Worm (Caenorhabditis elegans) whole organism, young adult: ENCODE measurements around the gene Y45F3A.1.
A peak's percentile ranks its signal among the peaks of the same experiment; 100 is the strongest.

Experiments used
- C06A6.2 ChIP-seq: fragments of 200-800 bp; sonication (Bioruptor generic); conservative IDR thresholded peaks from 2 replicates; pipeline ENCODE4 v1.3.6; 2022; ENCODE audit warnings: missing genetic modification characterization, missing compliant biosample characterization
- C17E4.6 ChIP-seq: fragments of 200-800 bp; sonication (Bioruptor generic); IDR thresholded peaks from 2 replicates; pipeline ENCODE4 v1.3.6; 2022; ENCODE audit warnings: missing genetic modification reagents, missing genetic modification characterization, missing compliant biosample characterization
- D2030.7 ChIP-seq: fragments of 200-800 bp; sonication (Bioruptor generic); IDR thresholded peaks from 2 replicates; pipeline ENCODE4 v1.3.6; 2022; ENCODE audit warnings: missing genetic modification reagents, missing genetic modification characterization, missing compliant biosample characterization
- F23B12.7 ChIP-seq: sonication (generic microtip); optimal IDR thresholded peaks from 2 replicates; lab custom pipeline; 2017; ENCODE audit warnings: missing genetic modification characterization, mild to moderate bottlenecking, missing compliant biosample characterization, antibody characterized with exemption, moderate library complexity; ENCODE audit not compliant: insufficient read depth
- F33H1.4 ChIP-seq: fragments of 200-800 bp; sonication (Bioruptor generic); IDR thresholded peaks from 2 replicates; pipeline ENCODE4 v1.3.6; 2022; ENCODE audit warnings: missing genetic modification reagents, missing genetic modification characterization, missing compliant biosample characterization
- F52B5.7 ChIP-seq: sonication (generic microtip); optimal IDR thresholded peaks from 2 replicates; lab custom pipeline; 2016; ENCODE audit warnings: mild to moderate bottlenecking, missing genetic modification characterization, missing compliant biosample characterization
- F57C9.4 ChIP-seq: sonication (generic microtip); optimal IDR thresholded peaks from 2 replicates; lab custom pipeline; 2017; ENCODE audit warnings: mild to moderate bottlenecking, missing genetic modification characterization, missing compliant biosample characterization
- K11D2.4 ChIP-seq: fragments of 200-800 bp; sonication (Bioruptor generic); IDR thresholded peaks from 2 replicates; pipeline ENCODE4 v1.3.6; 2022; ENCODE audit warnings: missing genetic modification reagents, missing genetic modification characterization, missing compliant biosample characterization
- T26A5.8 ChIP-seq: sonication (generic microtip); optimal IDR thresholded peaks from 2 replicates; lab custom pipeline; 2016; ENCODE audit warnings: missing genetic modification characterization, missing compliant biosample characterization
- attf-3 ChIP-seq: fragments of 200-800 bp; sonication (Bioruptor generic); conservative IDR thresholded peaks from 2 replicates; pipeline ENCODE4 v1.3.6; 2022; ENCODE audit warnings: missing genetic modification reagents, missing genetic modification characterization, missing compliant biosample characterization
- bed-2 ChIP-seq: fragments of 200-800 bp; sonication (Bioruptor generic); IDR thresholded peaks from 2 replicates; pipeline ENCODE4 v1.3.6; 2022; ENCODE audit warnings: missing genetic modification reagents, missing genetic modification characterization, missing compliant biosample characterization
- ceh-100 ChIP-seq: fragments of 200-800 bp; sonication (Bioruptor generic); IDR thresholded peaks from 2 replicates; pipeline ENCODE4 v1.3.6; 2022; ENCODE audit warnings: missing genetic modification reagents, missing genetic modification characterization, missing compliant biosample characterization
- ceh-91 ChIP-seq: fragments of 200-800 bp; sonication (Bioruptor generic); IDR thresholded peaks from 2 replicates; pipeline ENCODE4 v1.3.6; 2022; ENCODE audit warnings: missing genetic modification reagents, missing genetic modification characterization, missing compliant biosample characterization
- dpl-1 ChIP-seq: fragments of 150-350 bp; optimal IDR thresholded peaks from 2 replicates; lab custom pipeline; 2014; ENCODE audit warnings: missing biosample characterization, missing genetic modification reagents, missing genetic modification characterization
- egl-44 ChIP-seq: fragments of 200-800 bp; sonication (Bioruptor generic); IDR thresholded peaks from 2 replicates; pipeline ENCODE4 v1.3.6; 2022; ENCODE audit warnings: missing genetic modification reagents, missing genetic modification characterization, missing compliant biosample characterization
- fkh-3 ChIP-seq: sonication (generic microtip); optimal IDR thresholded peaks from 2 replicates; lab custom pipeline; 2016; ENCODE audit warnings: mild to moderate bottlenecking, missing genetic modification characterization, missing compliant biosample characterization
- hlh-12 ChIP-seq: sonication (generic microtip); optimal IDR thresholded peaks from 2 replicates; lab custom pipeline; 2016; ENCODE audit warnings: missing genetic modification characterization, missing compliant biosample characterization
- hmg-1.2 ChIP-seq: fragments of 200-800 bp; sonication (Bioruptor generic); IDR thresholded peaks from 2 replicates; pipeline ENCODE4 v1.3.6; 2022; ENCODE audit warnings: missing genetic modification reagents, missing genetic modification characterization, missing compliant biosample characterization
- hsf-1 ChIP-seq: fragments of 200-800 bp; sonication (Bioruptor generic); IDR thresholded peaks from 2 replicates; pipeline ENCODE4 v1.3.6; 2022; ENCODE audit warnings: missing genetic modification reagents, missing genetic modification characterization, missing compliant biosample characterization
- madf-8 ChIP-seq: fragments of 200-800 bp; sonication (Bioruptor generic); conservative IDR thresholded peaks from 2 replicates; pipeline ENCODE4 v1.3.6; 2022; ENCODE audit warnings: missing genetic modification reagents, missing genetic modification characterization, missing compliant biosample characterization
- nfya-1 ChIP-seq: sonication (generic microtip); optimal IDR thresholded peaks from 2 replicates; lab custom pipeline; 2017; ENCODE audit warnings: antibody characterized with exemption, missing compliant biosample characterization, missing genetic modification characterization, borderline replicate concordance; ENCODE audit not compliant: insufficient read depth
- nhr-120 ChIP-seq: fragments of 200-800 bp; sonication (Bioruptor generic); IDR thresholded peaks from 2 replicates; pipeline ENCODE4 v1.3.6; 2022; ENCODE audit warnings: missing genetic modification characterization, missing compliant biosample characterization
- nhr-179 ChIP-seq: sonication (generic microtip); optimal IDR thresholded peaks from 2 replicates; lab custom pipeline; 2016; ENCODE audit warnings: mild to moderate bottlenecking, missing genetic modification characterization, missing compliant biosample characterization
- nhr-80 ChIP-seq: sonication (generic microtip); optimal IDR thresholded peaks from 2 replicates; lab custom pipeline; 2016; ENCODE audit warnings: missing genetic modification characterization, missing compliant biosample characterization
- pbrm-1 ChIP-seq: fragments of 200-800 bp; sonication (Bioruptor generic); IDR thresholded peaks from 2 replicates; pipeline ENCODE4 v1.3.6; 2022; ENCODE audit warnings: missing genetic modification reagents, missing genetic modification characterization, missing compliant biosample characterization
- pha-4 ChIP-seq: fragments of 150-350 bp; sonication (generic microtip); optimal IDR thresholded peaks from 2 replicates; lab custom pipeline; 2014; ENCODE audit warnings: missing biosample characterization, missing genetic modification reagents, missing genetic modification characterization
- rpc-1 ChIP-seq, 2 experiments: fragments of 150-350 bp in 1 of 2; sonication (generic microtip) in 1 of 2; optimal IDR thresholded peaks; 2 replicates each; lab custom pipeline; 2014 to 2018; ENCODE audit warnings: missing biosample characterization in 1 of 2, missing genetic modification characterization in 1 of 2, missing genetic modification reagents in 1 of 2, missing genotype in 1 of 2
- snpc-3.4 ChIP-seq: sonication (generic microtip); optimal IDR thresholded peaks from 2 replicates; lab custom pipeline; 2017; ENCODE audit warnings: missing genetic modification characterization, mild to moderate bottlenecking, missing compliant biosample characterization, antibody characterized with exemption, moderate library complexity, missing genotype, missing genetic modification reagents
- tbx-9 ChIP-seq: sonication (generic microtip); optimal IDR thresholded peaks from 2 replicates; lab custom pipeline; 2016; ENCODE audit warnings: borderline replicate concordance, missing genetic modification characterization, inconsistent platforms, missing compliant biosample characterization
- ztf-18 ChIP-seq: sonication (generic microtip); optimal IDR thresholded peaks from 2 replicates; lab custom pipeline; 2016; ENCODE audit warnings: missing genotype, mild to moderate bottlenecking, missing genetic modification characterization, missing compliant biosample characterization
- ztf-25 ChIP-seq: fragments of 200-800 bp; sonication (Bioruptor generic); IDR thresholded peaks from 2 replicates; pipeline ENCODE4 v1.3.6; 2022; ENCODE audit warnings: missing genetic modification reagents, missing genetic modification characterization, missing compliant biosample characterization
- ztf-6 ChIP-seq: fragments of 200-800 bp; sonication (Bioruptor generic); IDR thresholded peaks from 2 replicates; pipeline ENCODE4 v1.3.6; 2022; ENCODE audit warnings: missing genetic modification reagents, missing genetic modification characterization, missing compliant biosample characterization

The Y45F3A.1 gene

DNA sequence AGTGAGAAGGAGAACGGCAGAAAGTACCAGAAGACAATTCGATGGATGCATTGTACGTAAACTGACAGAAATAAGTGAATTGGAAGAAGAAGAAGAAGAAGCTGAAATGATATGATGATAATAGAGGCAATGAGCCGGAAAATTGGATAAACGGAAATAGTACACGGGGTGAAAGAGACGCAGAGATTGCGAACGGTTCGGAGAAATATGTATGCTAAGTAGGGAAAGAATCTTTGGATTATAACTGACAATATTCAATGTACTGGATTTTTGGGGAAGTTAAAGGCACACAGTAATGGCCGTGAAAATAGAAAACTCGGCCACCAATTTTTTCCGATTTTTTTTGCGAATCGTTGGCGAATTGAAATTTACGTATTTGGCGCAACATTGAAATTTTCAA is 13.6 kb upstream of the Y45F3A.1 start, which contains the start of gene Y45F3A.4:
Y45F3A.4 (minus strand) TSS at position 101 of the 400 bp plus-strand sequence.
- TF ChIP-seq F23B12.7 (tag; lab: Kevin White, UChicago) (no peak), C06A6.2 (GFP tag; lab: Robert Waterston, UW) (no peak), nfya-1 (tag; lab: Kevin White, UChicago) (no peak), pha-4 (tag; lab: Kevin White, UChicago) (no peak), F57C9.4 (tag; lab: Kevin White, UChicago) (no peak), bed-2 (GFP tag; lab: Robert Waterston, UW) (no peak), ztf-25 (GFP tag; lab: Robert Waterston, UW) (no peak), F33H1.4 (GFP tag; lab: Robert Waterston, UW) (no peak), nhr-120 (GFP tag; lab: Robert Waterston, UW) (no peak), tbx-9 (tag; lab: Kevin White, UChicago) (no peak), attf-3 (GFP tag; lab: Robert Waterston, UW) (no peak), rpc-1 (optimal IDR thresholded peaks at IDR 0.05; lab: Kevin White, UChicago) (no peak), rpc-1 (tag; optimal IDR thresholded peaks at IDR 0.05; lab: Kevin White, UChicago) (no peak)

DNA sequence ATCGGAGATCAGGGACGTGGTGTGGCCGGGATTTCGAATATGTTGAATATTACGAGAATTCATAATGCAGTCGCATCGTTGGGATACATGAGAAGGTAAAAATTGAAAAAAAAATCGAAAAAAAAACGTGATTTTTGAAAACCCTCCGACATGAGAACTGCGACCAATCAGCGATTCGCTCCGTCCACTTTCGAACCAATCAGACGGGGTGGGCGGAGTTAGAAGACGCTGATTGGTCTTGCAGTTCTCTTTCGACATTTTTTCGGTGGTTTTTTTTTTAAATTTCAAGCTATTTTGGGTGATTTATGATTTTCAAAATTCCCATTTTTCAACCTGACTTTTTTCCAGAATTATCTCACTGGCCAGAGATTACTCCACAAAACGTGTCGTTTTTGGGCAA is 7.5 kb upstream of the Y45F3A.1 start:
- TF ChIP-seq F33H1.4 (GFP tag; lab: Robert Waterston, UW) (no peak), ztf-6 (GFP tag; lab: Robert Waterston, UW) (no peak)

DNA sequence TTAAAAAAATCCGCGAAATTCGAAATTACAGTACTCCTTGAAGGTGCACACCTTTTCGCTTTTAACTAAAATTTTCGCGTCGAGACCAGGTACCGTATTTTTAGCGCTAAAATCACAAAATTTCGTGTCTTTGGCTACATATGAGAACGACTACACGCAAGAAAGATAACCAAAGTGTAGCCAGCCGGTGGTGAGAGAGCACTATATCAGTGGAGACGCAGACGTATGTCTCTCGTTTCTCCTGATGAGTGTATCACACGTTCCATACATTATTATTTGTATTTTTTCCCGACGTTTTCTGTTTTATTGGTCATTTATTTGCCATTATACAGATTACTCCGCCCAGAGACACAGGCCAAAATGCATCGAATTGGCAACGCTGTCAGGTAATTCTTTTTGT is 4.2 kb upstream of the Y45F3A.1 start, which contains the start of gene acdh-11:
acdh-11 (plus strand) TSS at position 333 of the 400 bp plus-strand sequence.
- TF ChIP-seq nhr-80 (tag; lab: Kevin White, UChicago) (peak; percentile 44), pbrm-1 (GFP tag; lab: Robert Waterston, UW) (no peak), hmg-1.2 (GFP tag; lab: Robert Waterston, UW) (peak; percentile 83)

DNA sequence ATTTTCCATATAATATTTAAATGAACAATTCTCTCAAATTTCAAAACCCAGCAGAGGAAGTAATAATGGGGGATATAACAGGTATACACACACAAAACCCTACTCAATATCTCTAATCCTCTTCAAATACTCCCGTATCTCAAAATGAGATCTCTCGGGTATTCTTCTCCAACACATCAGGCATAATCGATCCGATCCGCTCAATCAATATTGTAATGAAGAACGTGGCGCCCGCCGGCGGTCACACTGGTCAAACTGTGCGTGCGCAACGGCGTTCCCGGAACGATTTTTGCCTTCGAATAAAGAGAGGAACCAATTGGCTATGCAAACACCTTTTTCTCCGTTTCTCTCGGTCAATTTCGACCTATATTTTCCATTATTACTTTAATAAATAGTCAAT is 827 bp upstream of the Y45F3A.1 start:
- TF ChIP-seq egl-44 (GFP tag; lab: Robert Waterston, UW) = no peak
- no peak for TF ChIP-seq ztf-25 (GFP tag; lab: Robert Waterston, UW)
- TF ChIP-seq T26A5.8 (tag; lab: Kevin White, UChicago) = no peak

DNA sequence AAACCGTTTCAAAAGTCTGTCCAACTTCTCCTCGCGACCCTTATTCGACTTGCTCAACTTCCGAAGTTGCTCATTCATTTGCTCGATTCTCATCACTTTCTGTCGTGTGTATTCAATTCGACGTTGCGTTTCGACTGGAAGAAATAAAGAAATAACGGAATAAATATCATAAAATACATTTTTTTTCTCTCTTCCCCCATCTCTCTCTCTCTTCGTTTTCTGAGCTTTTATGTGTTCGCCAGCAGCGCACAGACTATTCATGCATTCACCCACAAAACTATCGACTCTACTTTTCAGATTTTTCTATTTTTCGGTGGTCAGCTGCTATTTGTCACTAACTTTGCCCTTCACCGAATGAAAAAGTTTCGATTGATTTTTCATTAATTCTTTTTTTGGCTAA is 1.4 kb downstream of the Y45F3A.1 start, which contains the start of gene rab-30:
rab-30 (plus strand) TSS at position 301 of the 400 bp plus-strand sequence.
- TF ChIP-seq hsf-1 (GFP tag; lab: Robert Waterston, UW) = 0 out of 2 replicates have a peak, but pooled peaks have one; percentile 33
- no peak for TF ChIP-seq dpl-1

DNA sequence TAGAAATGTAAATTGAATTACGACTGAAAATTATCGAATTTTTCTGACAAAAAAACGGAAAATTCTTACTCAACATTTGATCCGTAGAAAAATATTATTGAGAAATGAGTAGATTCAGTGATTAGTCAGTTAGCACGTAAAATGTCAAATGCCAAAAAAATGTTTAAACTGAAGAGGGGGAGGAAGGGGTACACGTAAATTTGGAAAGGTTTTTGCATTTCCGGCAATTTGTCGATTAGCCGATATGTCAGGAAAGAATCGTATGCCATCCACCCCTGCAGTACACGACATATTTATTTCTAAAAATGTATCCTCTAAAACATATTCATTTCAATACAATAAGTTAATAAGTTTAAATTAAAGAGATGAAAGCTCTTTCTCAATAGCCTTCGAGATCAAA is 3.8 kb downstream of the Y45F3A.1 start, which contains the start of gene T21C12.4:
T21C12.4 (minus strand) TSS at position 101 of the 400 bp plus-strand sequence.
- TF ChIP-seq T26A5.8 (tag; lab: Kevin White, UChicago) (no peak), ztf-18 (tag; lab: Kevin White, UChicago) (no peak), rpc-1 (optimal IDR thresholded peaks at IDR 0.05; lab: Kevin White, UChicago) (no peak), rpc-1 (tag; optimal IDR thresholded peaks at IDR 0.05; lab: Kevin White, UChicago) (no peak), C17E4.6 (GFP tag; lab: Robert Waterston, UW) (no peak), K11D2.4 (GFP tag; lab: Robert Waterston, UW) (no peak), ceh-100 (GFP tag; lab: Robert Waterston, UW) (no peak), hlh-12 (tag; lab: Kevin White, UChicago) (no peak), snpc-3.4 (no peak), F52B5.7 (tag; lab: Kevin White, UChicago) (no peak), fkh-3 (no peak), ceh-91 (GFP tag; lab: Robert Waterston, UW) (no peak), madf-8 (GFP tag; lab: Robert Waterston, UW) (no peak), D2030.7 (GFP tag; lab: Robert Waterston, UW) (no peak), nhr-179 (tag; lab: Kevin White, UChicago) (no peak)
- TF ChIP-seq, all 124 proteins: peak for 0
